Comparison of ENCODE assay signal across 1 fruit fly cellular context in genomic region chr3R:24130080-24130479, dm6.
TF ChIP-seq lines count a peak whose summit lies in the region.

Gene GatB, minus strand, starts transcription at chr3R:24130255.
Gene Tsc1, plus strand, starts transcription at chr3R:24130307.

TF ChIP-seq in whole organism, embryonic, 481 proteins besides CTCF, POLR2A, EP300 and RAD21 (continued from another document and continues in another):
- TF ChIP-seq CG31365 (tag; optimal IDR thresholded peaks at IDR 0.05; lab: Kevin White, UChicago) (no peak), sug (tag; optimal IDR thresholded peaks at IDR 0.05; lab: Kevin White, UChicago) (no peak), Mes4 (GFP tag; optimal IDR thresholded peaks at IDR 0.05; lab: Kevin White, UChicago) (no peak), HLH3B (GFP tag; IDR thresholded peaks at IDR 0.05; lab: Robert Waterston, UW) (no peak), CG18262 (tag; optimal IDR thresholded peaks at IDR 0.05; lab: Kevin White, UChicago) (no peak), tio (GFP tag; optimal IDR thresholded peaks at IDR 0.05; lab: Kevin White, UChicago) (no peak), usp (GFP tag; optimal IDR thresholded peaks at IDR 0.05; lab: Kevin White, UChicago) (no peak), CG1832 (GFP tag; optimal IDR thresholded peaks at IDR 0.05; lab: Kevin White, UChicago) (no peak), CG6854 (GFP tag; optimal IDR thresholded peaks at IDR 0.05; lab: Kevin White, UChicago) (no peak), CG16815 (GFP tag; optimal IDR thresholded peaks at IDR 0.05; lab: Kevin White, UChicago) (no peak), Taf1 (GFP tag; IDR thresholded peaks at IDR 0.05; lab: Robert Waterston, UW) (no peak), lbe (GFP tag; optimal IDR thresholded peaks at IDR 0.05; lab: Kevin White, UChicago) (no peak), unc-4 (GFP tag; IDR thresholded peaks at IDR 0.05; lab: Robert Waterston, UW; ENCODE audit: partially characterized antibody) (peak; percentile 43; the same call in 1 of the 2 replicates), tap (tag; optimal IDR thresholded peaks at IDR 0.05; lab: Kevin White, UChicago) (no peak), CG34376 (GFP tag; optimal IDR thresholded peaks at IDR 0.05; lab: Kevin White, UChicago) (no peak), Trl (optimal IDR thresholded peaks at IDR 0.05; lab: Kevin White, UChicago) (no peak), Trl (GFP tag; optimal IDR thresholded peaks at IDR 0.05; lab: Kevin White, UChicago) (no peak), maf-S (GFP tag; optimal IDR thresholded peaks at IDR 0.05; lab: Kevin White, UChicago) (no peak), CG30020 (tag; optimal IDR thresholded peaks at IDR 0.05; lab: Kevin White, UChicago) (no peak), sisA (GFP tag; IDR thresholded peaks at IDR 0.05; lab: Robert Waterston, UW) (no peak), CG8944 (GFP tag; optimal IDR thresholded peaks at IDR 0.05; lab: Kevin White, UChicago) (no peak), CG8765 (GFP tag; IDR thresholded peaks at IDR 0.05; lab: Robert Waterston, UW) (no peak), CG14965 (GFP tag; optimal IDR thresholded peaks at IDR 0.05; lab: Kevin White, UChicago; ENCODE audit: borderline replicate concordance) (no peak), vvl (GFP tag; IDR thresholded peaks at IDR 0.05; lab: Robert Waterston, UW) (no peak), al (GFP tag; IDR thresholded peaks at IDR 0.05; lab: Robert Waterston, UW) (no peak), Eip74EF (GFP tag; optimal IDR thresholded peaks at IDR 0.05; lab: Kevin White, UChicago) (no peak), Hsf (GFP tag; optimal IDR thresholded peaks at IDR 0.05; lab: Kevin White, UChicago) (no peak), Ada2b (GFP tag; IDR thresholded peaks at IDR 0.05; lab: Robert Waterston, UW) (no peak), Ravus (GFP tag; IDR thresholded peaks at IDR 0.05; lab: Robert Waterston, UW) (no peak), CG17385 (GFP tag; optimal IDR thresholded peaks at IDR 0.05; lab: Kevin White, UChicago) (peak; percentile 46), vfl (GFP tag; optimal IDR thresholded peaks at IDR 0.05; lab: Kevin White, UChicago) (no peak), CG6689 (GFP tag; IDR thresholded peaks at IDR 0.05; lab: Robert Waterston, UW) (no peak), ATbp (GFP tag; optimal IDR thresholded peaks at IDR 0.05; lab: Kevin White, UChicago) (no peak), CG10147 (GFP tag; optimal IDR thresholded peaks at IDR 0.05; lab: Kevin White, UChicago) (no peak), Dll (GFP tag; IDR thresholded peaks at IDR 0.05; lab: Robert Waterston, UW; ENCODE audit: partially characterized antibody) (0 out of 4 replicates have a peak, but pooled peaks have one; percentile 26), Mad (GFP tag; optimal IDR thresholded peaks at IDR 0.05; lab: Kevin White, UChicago) (no peak), CG30431 (GFP tag; optimal IDR thresholded peaks at IDR 0.05; lab: Kevin White, UChicago) (no peak), kah (GFP tag; optimal IDR thresholded peaks at IDR 0.05; lab: Kevin White, UChicago) (no peak), CG4730 (GFP tag; IDR thresholded peaks at IDR 0.05; lab: Robert Waterston, UW) (no peak), Neu2 (GFP tag; optimal IDR thresholded peaks at IDR 0.05; lab: Kevin White, UChicago; ENCODE audit: borderline replicate concordance) (peak; percentile 73), CG18476 (GFP tag; optimal IDR thresholded peaks at IDR 0.05; lab: Kevin White, UChicago) (no peak), gt (GFP tag; IDR thresholded peaks at IDR 0.05; lab: Robert Waterston, UW) (no peak), CG11085 (GFP tag; IDR thresholded peaks at IDR 0.05; lab: Robert Waterston, UW) (no peak), CG11247 (GFP tag; IDR thresholded peaks at IDR 0.05; lab: Robert Waterston, UW) (no peak), CG10274 (GFP tag; optimal IDR thresholded peaks at IDR 0.05; lab: Kevin White, UChicago) (no peak), CG6175 (GFP tag; IDR thresholded peaks at IDR 0.05; lab: Robert Waterston, UW) (no peak), CG8359 (GFP tag; optimal IDR thresholded peaks at IDR 0.05; lab: Kevin White, UChicago; ENCODE audit: borderline replicate concordance) (no peak), her (GFP tag; optimal IDR thresholded peaks at IDR 0.05; lab: Kevin White, UChicago) (no peak), sens (GFP tag; lab: Kevin White, UChicago) (peak; percentile 6), Dp (GFP tag; optimal IDR thresholded peaks at IDR 0.05; lab: Kevin White, UChicago) (peak; percentile 65), CG3163 (GFP tag; optimal IDR thresholded peaks at IDR 0.05; lab: Kevin White, UChicago) (no peak), CG12155 (GFP tag; optimal IDR thresholded peaks at IDR 0.05; lab: Kevin White, UChicago) (no peak), CG15479 (GFP tag; optimal IDR thresholded peaks at IDR 0.05; lab: Kevin White, UChicago) (no peak), CG1233 (GFP tag; optimal IDR thresholded peaks at IDR 0.05; lab: Kevin White, UChicago) (no peak), CG14860 (GFP tag; IDR thresholded peaks at IDR 0.05; lab: Robert Waterston, UW; ENCODE audit: partially characterized antibody) (no peak), CG6791 (GFP tag; IDR thresholded peaks at IDR 0.05; lab: Robert Waterston, UW; ENCODE audit: partially characterized antibody) (peak; percentile 56; the same call in 1 of the 3 replicates), ara (GFP tag; IDR thresholded peaks at IDR 0.05; lab: Robert Waterston, UW) (no peak), CG3847 (GFP tag; IDR thresholded peaks at IDR 0.05; lab: Robert Waterston, UW) (peak; percentile 68), fd102C (GFP tag; optimal IDR thresholded peaks at IDR 0.05; lab: Kevin White, UChicago) (no peak), HLHmδ (GFP tag; optimal IDR thresholded peaks at IDR 0.05; lab: Kevin White, UChicago) (no peak), Ets65A (GFP tag; lab: Kevin White, UChicago) (peak; percentile 43), chinmo (GFP tag; IDR thresholded peaks at IDR 0.05; lab: Robert Waterston, UW; ENCODE audit: partially characterized antibody) (0 out of 4 replicates have a peak, but pooled peaks have one; percentile 18), CG13123 (GFP tag; optimal IDR thresholded peaks at IDR 0.05; lab: Kevin White, UChicago) (no peak), CG2116 (GFP tag; optimal IDR thresholded peaks at IDR 0.05; lab: Kevin White, UChicago) (peak; percentile 45), nerfin-1 (tag; optimal IDR thresholded peaks at IDR 0.05; lab: Kevin White, UChicago) (no peak), CG12219 (GFP tag; optimal IDR thresholded peaks at IDR 0.05; lab: Kevin White, UChicago) (no peak), ase (GFP tag; IDR thresholded peaks at IDR 0.05; lab: Robert Waterston, UW) (no peak), inv (GFP tag; IDR thresholded peaks at IDR 0.05; lab: Robert Waterston, UW; ENCODE audit: partially characterized antibody) (no peak), CG4424 (GFP tag; optimal IDR thresholded peaks at IDR 0.05; lab: Kevin White, UChicago) (no peak), Camta (GFP tag; optimal IDR thresholded peaks at IDR 0.05; lab: Kevin White, UChicago) (no peak), Dbx (GFP tag; IDR thresholded peaks at IDR 0.05; lab: Robert Waterston, UW) (no peak), hkb (optimal IDR thresholded peaks at IDR 0.05; lab: Kevin White, UChicago) (peak; percentile 66), hkb (GFP tag; IDR thresholded peaks at IDR 0.05; lab: Robert Waterston, UW) (no peak), aop (GFP tag; IDR thresholded peaks at IDR 0.05; lab: Robert Waterston, UW) (no peak), sd (tag; optimal IDR thresholded peaks at IDR 0.05; lab: Kevin White, UChicago) (no peak), NK7.1 (GFP tag; optimal IDR thresholded peaks at IDR 0.05; lab: Kevin White, UChicago) (no peak), CG15601 (tag; optimal IDR thresholded peaks at IDR 0.05; lab: Kevin White, UChicago) (no peak), CG7928 (GFP tag; optimal IDR thresholded peaks at IDR 0.05; lab: Kevin White, UChicago) (no peak), fru (optimal IDR thresholded peaks at IDR 0.05; lab: Kevin White, UChicago) (no peak), Atf3 (GFP tag; optimal IDR thresholded peaks at IDR 0.05; lab: Kevin White, UChicago) (no peak), pnt (GFP tag; optimal IDR thresholded peaks at IDR 0.05; lab: Kevin White, UChicago) (no peak), lola (GFP tag; optimal IDR thresholded peaks at IDR 0.05; lab: Kevin White, UChicago) (no peak), CG14014 (GFP tag; IDR thresholded peaks at IDR 0.05; lab: Robert Waterston, UW) (no peak), otp (GFP tag; IDR thresholded peaks at IDR 0.05; lab: Robert Waterston, UW) (no peak), Antp (GFP tag; optimal IDR thresholded peaks at IDR 0.05; lab: Kevin White, UChicago) (no peak), Myb (GFP tag; optimal IDR thresholded peaks at IDR 0.05; lab: Kevin White, UChicago) (peak; percentile 19), Ets97D (GFP tag; optimal IDR thresholded peaks at IDR 0.05; lab: Kevin White, UChicago) (no peak), nmo (GFP tag; optimal IDR thresholded peaks at IDR 0.05; lab: Kevin White, UChicago) (peak; percentile 34), peb (GFP tag; IDR thresholded peaks at IDR 0.05; lab: Robert Waterston, UW) (no peak), Hand (GFP tag; optimal IDR thresholded peaks at IDR 0.05; lab: Kevin White, UChicago) (no peak), Dfd (GFP tag; optimal IDR thresholded peaks at IDR 0.05; lab: Kevin White, UChicago) (no peak), CG7786 (GFP tag; optimal IDR thresholded peaks at IDR 0.05; lab: Kevin White, UChicago) (no peak), CG3838 (GFP tag; optimal IDR thresholded peaks at IDR 0.05; lab: Kevin White, UChicago) (peak; percentile 97), Hmr (GFP tag; optimal IDR thresholded peaks at IDR 0.05; lab: Kevin White, UChicago) (no peak), cwo (GFP tag; optimal IDR thresholded peaks at IDR 0.05; lab: Kevin White, UChicago) (no peak), nom (GFP tag; optimal IDR thresholded peaks at IDR 0.05; lab: Kevin White, UChicago) (no peak), nerfin-2 (GFP tag; IDR thresholded peaks at IDR 0.05; lab: Robert Waterston, UW; ENCODE audit: partially characterized antibody) (no peak), lmd (GFP tag; IDR thresholded peaks at IDR 0.05; lab: Robert Waterston, UW) (no peak), YL-1 (GFP tag; optimal IDR thresholded peaks at IDR 0.05; lab: Kevin White, UChicago) (peak; percentile 36), bab2 (GFP tag; optimal IDR thresholded peaks at IDR 0.05; lab: Kevin White, UChicago) (no peak), CG12104 (GFP tag; optimal IDR thresholded peaks at IDR 0.05; lab: Kevin White, UChicago) (no peak), repo (GFP tag; optimal IDR thresholded peaks at IDR 0.05; lab: Kevin White, UChicago) (no peak), emc (GFP tag; optimal IDR thresholded peaks at IDR 0.05; lab: Kevin White, UChicago) (no peak), tin (GFP tag; optimal IDR thresholded peaks at IDR 0.05; lab: Kevin White, UChicago) (no peak), hb (GFP tag; IDR thresholded peaks at IDR 0.05; lab: Robert Waterston, UW; ENCODE audit: partially characterized antibody) (no peak), zfh2 (GFP tag; optimal IDR thresholded peaks at IDR 0.05; lab: Kevin White, UChicago) (no peak), CG2120 (GFP tag; optimal IDR thresholded peaks at IDR 0.05; lab: Kevin White, UChicago) (no peak), slou (GFP tag; optimal IDR thresholded peaks at IDR 0.05; lab: Kevin White, UChicago) (no peak), Pdp1 (GFP tag; optimal IDR thresholded peaks at IDR 0.05; lab: Kevin White, UChicago) (peak in 1 of 2 experiments; percentile 82), CG33557 (GFP tag; optimal IDR thresholded peaks at IDR 0.05; lab: Kevin White, UChicago) (no peak), CG12659 (GFP tag; optimal IDR thresholded peaks at IDR 0.05; lab: Kevin White, UChicago) (no peak), CG12299 (tag; optimal IDR thresholded peaks at IDR 0.05; lab: Kevin White, UChicago) (no peak), Lpt (GFP tag; optimal IDR thresholded peaks at IDR 0.05; lab: Kevin White, UChicago) (no peak), vnd (GFP tag; IDR thresholded peaks at IDR 0.05; lab: Robert Waterston, UW; ENCODE audit: partially characterized antibody) (no peak), B-H1 (GFP tag; IDR thresholded peaks at IDR 0.05; lab: Robert Waterston, UW) (no peak), abd-A (tag; optimal IDR thresholded peaks at IDR 0.05; lab: Kevin White, UChicago) (no peak), dysf (GFP tag; IDR thresholded peaks at IDR 0.05; lab: Robert Waterston, UW) (no peak), Rfx (GFP tag; IDR thresholded peaks at IDR 0.05; lab: Robert Waterston, UW) (no peak), Fer2 (tag; optimal IDR thresholded peaks at IDR 0.05; lab: Kevin White, UChicago) (no peak), toy (GFP tag; IDR thresholded peaks at IDR 0.05; lab: Robert Waterston, UW) (no peak), CG15011 (GFP tag; optimal IDR thresholded peaks at IDR 0.05; lab: Kevin White, UChicago) (no peak), BtbVII (GFP tag; optimal IDR thresholded peaks at IDR 0.05; lab: Kevin White, UChicago) (no peak), eve (GFP tag; optimal IDR thresholded peaks at IDR 0.05; lab: Kevin White, UChicago) (no peak), CG7839 (tag; optimal IDR thresholded peaks at IDR 0.05; lab: Kevin White, UChicago) (no peak), CG18599 (GFP tag; optimal IDR thresholded peaks at IDR 0.05; lab: Kevin White, UChicago) (no peak), MESR4 (GFP tag; optimal IDR thresholded peaks at IDR 0.05; lab: Kevin White, UChicago) (peak; percentile 56), CG4282 (GFP tag; optimal IDR thresholded peaks at IDR 0.05; lab: Kevin White, UChicago) (no peak), sna (GFP tag; IDR thresholded peaks at IDR 0.05; lab: Robert Waterston, UW; ENCODE audit: partially characterized antibody) (peak; percentile 46; the same call in 1 of the 2 replicates), cato (GFP tag; optimal IDR thresholded peaks at IDR 0.05; lab: Kevin White, UChicago; ENCODE audit: borderline replicate concordance) (no peak), CG30403 (GFP tag; optimal IDR thresholded peaks at IDR 0.05; lab: Kevin White, UChicago) (no peak), CG4360 (GFP tag; IDR thresholded peaks at IDR 0.05; lab: Robert Waterston, UW) (no peak), CG17361 (GFP tag; IDR thresholded peaks at IDR 0.05; lab: Robert Waterston, UW) (no peak), CG11504 (tag; optimal IDR thresholded peaks at IDR 0.05; lab: Kevin White, UChicago) (no peak), ci (GFP tag; IDR thresholded peaks at IDR 0.05; lab: Robert Waterston, UW) (no peak), Fer1 (GFP tag; optimal IDR thresholded peaks at IDR 0.05; lab: Kevin White, UChicago) (no peak), CG31224 (GFP tag; IDR thresholded peaks at IDR 0.05; lab: Robert Waterston, UW) (no peak), CG10979 (tag; optimal IDR thresholded peaks at IDR 0.05; lab: Kevin White, UChicago) (no peak), CG1602 (GFP tag; optimal IDR thresholded peaks at IDR 0.05; lab: Kevin White, UChicago) (no peak)
